Worm (Caenorhabditis elegans): ENCODE measurements around the gene K08B4.7.

K08B4.7 gene

DNA sequence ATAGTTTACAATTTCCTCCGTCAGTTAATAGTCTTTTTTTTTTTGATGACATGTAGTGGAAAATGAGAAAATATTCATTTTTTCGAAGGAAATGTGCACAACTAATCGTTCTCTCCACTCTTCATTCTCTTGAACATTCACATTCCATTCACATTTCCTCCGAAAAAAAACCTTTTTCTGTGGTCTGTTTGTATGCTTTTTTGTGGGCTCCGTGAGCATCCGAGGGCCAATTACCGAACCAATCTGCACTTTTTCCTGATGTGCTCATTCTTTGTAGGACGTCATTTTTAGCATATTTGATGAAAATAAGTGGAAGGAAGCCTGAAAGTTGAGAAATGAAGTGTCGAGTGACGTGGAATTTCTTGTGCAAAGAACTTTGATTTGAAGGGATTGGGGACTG, 32.5 kb downstream of the K08B4.7 start:
- no peak for TF ChIP-seq nhr-71 (tag; optimal IDR thresholded peaks at IDR 0.05)
- TF ChIP-seq snu-23 (GFP tag; optimal IDR thresholded peaks at IDR 0.05): no peak
- no peak for TF ChIP-seq egl-13 (tag; optimal IDR thresholded peaks at IDR 0.05)
- no peak for TF ChIP-seq alr-1 (tag; optimal IDR thresholded peaks at IDR 0.05; ENCODE audit: borderline replicate concordance)
- no peak for TF ChIP-seq fos-1 (tag; optimal IDR thresholded peaks at IDR 0.05)
- TF ChIP-seq sptf-1 (tag; optimal IDR thresholded peaks at IDR 0.05): no peak
- TF ChIP-seq xbp-1 (tag; optimal IDR thresholded peaks at IDR 0.05): no peak
- TF ChIP-seq hlh-4 (tag; optimal IDR thresholded peaks at IDR 0.05): no peak
- no peak for TF ChIP-seq nhr-12 (tag; optimal IDR thresholded peaks at IDR 0.05)
- no peak for TF ChIP-seq blmp-1 (tag; optimal IDR thresholded peaks at IDR 0.05)
- no peak for TF ChIP-seq pqm-1 (tag; optimal IDR thresholded peaks at IDR 0.05)
- no peak for TF ChIP-seq isw-1 (GFP tag; IDR thresholded peaks at IDR 0.05)
- TF ChIP-seq aha-1 (tag; optimal IDR thresholded peaks at IDR 0.05): no peak

DNA sequence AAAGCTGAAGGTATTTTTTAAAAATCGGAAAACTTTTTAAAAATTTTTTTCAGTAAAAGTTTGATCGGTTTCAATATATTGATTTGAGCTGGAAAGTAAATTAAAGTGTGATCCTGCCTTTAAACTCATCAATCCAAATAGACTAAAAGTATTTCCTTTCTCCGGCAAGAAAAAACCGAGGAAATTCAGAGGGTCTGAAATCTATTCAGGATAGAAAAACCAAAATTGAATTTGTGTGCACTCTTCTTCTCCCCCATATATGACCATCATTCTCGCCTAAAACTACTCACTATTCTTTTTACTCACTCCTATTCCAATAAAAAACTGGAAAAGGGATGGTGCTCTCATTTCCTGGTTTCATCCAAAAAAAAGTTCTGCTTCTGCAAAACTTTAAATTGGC, 37.4 kb downstream of the K08B4.7 start:
- no peak for TF ChIP-seq ceh-90 (tag; optimal IDR thresholded peaks at IDR 0.05)
- TF ChIP-seq nhr-85 (tag): no peak
- no peak for TF ChIP-seq fos-1 (tag; optimal IDR thresholded peaks at IDR 0.05)
- TF ChIP-seq fkh-4 (tag; optimal IDR thresholded peaks at IDR 0.05; ENCODE audit: borderline replicate concordance): no peak
- TF ChIP-seq ces-1 (GFP tag; optimal IDR thresholded peaks at IDR 0.05): peak; percentile 20
- no peak for TF ChIP-seq nhr-76 (tag; optimal IDR thresholded peaks at IDR 0.05)
- peak; percentile 83 for TF ChIP-seq fkh-10 (GFP tag; optimal IDR thresholded peaks at IDR 0.05)
- peak; percentile 51 for TF ChIP-seq lin-14 (GFP tag; optimal IDR thresholded peaks at IDR 0.05)
- no peak for TF ChIP-seq pax-3 (tag; optimal IDR thresholded peaks at IDR 0.05)
- no peak for TF ChIP-seq mef-2 (tag; optimal IDR thresholded peaks at IDR 0.05)
- no peak for TF ChIP-seq snu-23 (GFP tag; optimal IDR thresholded peaks at IDR 0.05)
- no peak for TF ChIP-seq unc-86 (tag; optimal IDR thresholded peaks at IDR 0.05)
- TF ChIP-seq rnt-1 (tag; optimal IDR thresholded peaks at IDR 0.05): no peak
- no peak for TF ChIP-seq mep-1 (tag; optimal IDR thresholded peaks at IDR 0.05)

DNA sequence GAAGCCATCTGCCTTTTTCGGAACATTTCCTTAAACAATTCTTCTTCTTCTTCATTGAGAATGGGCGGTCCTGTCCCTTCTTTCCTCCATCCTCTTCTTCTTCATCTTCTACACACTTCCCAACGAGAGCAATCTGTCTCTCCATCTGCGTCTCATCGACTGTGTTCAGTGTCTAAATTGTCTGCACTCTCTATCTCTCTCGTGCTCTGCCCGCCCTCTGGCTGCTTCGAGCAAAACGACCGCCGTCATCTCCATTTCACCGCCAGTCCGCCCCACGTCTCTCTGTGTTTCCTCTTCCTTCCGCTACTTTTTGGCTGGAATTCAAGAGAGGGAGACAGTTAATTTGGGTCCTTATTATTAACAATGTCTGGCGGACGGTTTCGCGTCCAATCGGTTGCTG, 38.8 kb downstream of the K08B4.7 start:
- TF ChIP-seq nhr-11 (tag; optimal IDR thresholded peaks at IDR 0.05): no peak
- peak; percentile 15 for TF ChIP-seq swsn-7 (tag; optimal IDR thresholded peaks at IDR 0.05)
- TF ChIP-seq efl-1 (optimal IDR thresholded peaks at IDR 0.05): peak; percentile 44 to 73
- TF ChIP-seq efl-1 (GFP tag; optimal IDR thresholded peaks at IDR 0.05 in 1 of 2): no peak
- TF ChIP-seq zag-1 (tag; optimal IDR thresholded peaks at IDR 0.05): no peak
- no peak for TF ChIP-seq unc-98 (GFP tag; IDR thresholded peaks at IDR 0.05)
- TF ChIP-seq ceh-88 (GFP tag; IDR thresholded peaks at IDR 0.05): no peak
- no peak for TF ChIP-seq C16A3.4 (tag; optimal IDR thresholded peaks at IDR 0.05)
- TF ChIP-seq irx-1 (tag; optimal IDR thresholded peaks at IDR 0.05): no peak
- peak; percentile 1 for TF ChIP-seq fkh-8 (tag; optimal IDR thresholded peaks at IDR 0.05)
- TF ChIP-seq nhr-12 (tag; optimal IDR thresholded peaks at IDR 0.05): no peak
- no peak for TF ChIP-seq nhr-28 (tag; optimal IDR thresholded peaks at IDR 0.05)
- TF ChIP-seq rnt-1 (tag; optimal IDR thresholded peaks at IDR 0.05): peak; percentile 57
- peak in 1 of 3 experiments; percentile 48 for TF ChIP-seq ceh-82 (tag; optimal IDR thresholded peaks at IDR 0.05)
- no peak for TF ChIP-seq xbp-1 (tag; optimal IDR thresholded peaks at IDR 0.05)
- TF ChIP-seq lir-3 (tag; optimal IDR thresholded peaks at IDR 0.05; ENCODE audit: poor library complexity): no peak
- TF ChIP-seq pax-3 (tag; optimal IDR thresholded peaks at IDR 0.05): no peak
- no peak for TF ChIP-seq efl-3 (GFP tag; optimal IDR thresholded peaks at IDR 0.05)
- TF ChIP-seq nhr-47 (tag; optimal IDR thresholded peaks at IDR 0.05): peak; percentile 13
- TF ChIP-seq lsy-2 (tag; optimal IDR thresholded peaks at IDR 0.05): peak in 1 of 2 experiments; percentile 13
- TF ChIP-seq ama-1 (optimal IDR thresholded peaks at IDR 0.05): no peak
- no peak for TF ChIP-seq isw-1 (GFP tag; IDR thresholded peaks at IDR 0.05)
- no peak for TF ChIP-seq tbx-2 (tag; optimal IDR thresholded peaks at IDR 0.05)
- TF ChIP-seq nhr-71 (tag; optimal IDR thresholded peaks at IDR 0.05): peak; percentile 47
- no peak for TF ChIP-seq hlh-4 (tag; optimal IDR thresholded peaks at IDR 0.05)
- TF ChIP-seq ztf-11 (tag; optimal IDR thresholded peaks at IDR 0.05): no peak
- no peak for TF ChIP-seq C34B4.2 (tag; optimal IDR thresholded peaks at IDR 0.05)
- TF ChIP-seq unc-30 (tag; optimal IDR thresholded peaks at IDR 0.05): no peak
- TF ChIP-seq snu-23 (GFP tag; optimal IDR thresholded peaks at IDR 0.05): peak; percentile 16
- TF ChIP-seq sptf-1 (tag; optimal IDR thresholded peaks at IDR 0.05): no peak
- peak; percentile 2 for TF ChIP-seq mep-1 (tag; optimal IDR thresholded peaks at IDR 0.05)
- TF ChIP-seq nhr-20 (tag; optimal IDR thresholded peaks at IDR 0.05): no peak
- no peak for TF ChIP-seq elt-2 (tag; optimal IDR thresholded peaks at IDR 0.05)
- TF ChIP-seq egl-27 (tag; optimal IDR thresholded peaks at IDR 0.05): no peak
- TF ChIP-seq ztf-4 (tag; optimal IDR thresholded peaks at IDR 0.05): no peak
- TF ChIP-seq ets-5 (GFP tag; IDR thresholded peaks at IDR 0.05): no peak
